Fruit fly (Drosophila melanogaster) whole organism, embryonic: ENCODE measurements around the gene CG5863.

Experiments used
- CG10979 ChIP-seq: fragments of 200-800 bp; sonication (Bioruptor generic); optimal IDR thresholded peaks from 2 replicates; lab custom pipeline; 2018; ENCODE audit warnings: missing biosample characterization, mild to moderate bottlenecking, missing genetic modification characterization, moderate library complexity
- CG12104 ChIP-seq: fragments of 200-800 bp; sonication (Bioruptor generic); optimal IDR thresholded peaks from 3 replicates; lab custom pipeline; 2016; ENCODE audit warnings: missing biosample characterization, missing genetic modification characterization
- CG4282 ChIP-seq: fragments of 200-800 bp; sonication (Bioruptor generic); optimal IDR thresholded peaks from 2 replicates; lab custom pipeline; 2016; ENCODE audit warnings: missing biosample characterization, missing genetic modification characterization
- Kr ChIP-seq: fragments of 200-800 bp; sonication (Bioruptor generic); optimal IDR thresholded peaks from 2 replicates; lab custom pipeline; 2017; ENCODE audit warnings: missing biosample characterization, mild to moderate bottlenecking, missing genetic modification characterization
- Side ChIP-seq: fragments of 200-800 bp; sonication (Bioruptor generic); optimal IDR thresholded peaks from 2 replicates; lab custom pipeline; 2016; ENCODE audit warnings: missing biosample characterization, missing genetic modification characterization
- gcm ChIP-seq: fragments of 200-800 bp; sonication (Bioruptor generic); optimal IDR thresholded peaks from 2 replicates; lab custom pipeline; 2019; ENCODE audit warnings: missing biosample characterization, mild to moderate bottlenecking, missing genetic modification characterization, moderate library complexity
- gsb-n ChIP-seq: fragments of 200-800 bp; sonication (Bioruptor generic); optimal IDR thresholded peaks from 3 replicates; lab custom pipeline; 2018; ENCODE audit warnings: missing biosample characterization, mild to moderate bottlenecking, missing genetic modification characterization
- inv ChIP-seq: fragments of 200-800 bp; sonication (Bioruptor generic); IDR thresholded peaks from 2 replicates; pipeline ENCODE4 v1.3.6; 2022; ENCODE audit warnings: missing biosample characterization, missing genetic modification characterization; ENCODE audit not compliant: partially characterized antibody
- jumu ChIP-seq: fragments of 200-800 bp; sonication (Bioruptor generic); optimal IDR thresholded peaks from 3 replicates; lab custom pipeline; 2016; ENCODE audit warnings: missing biosample characterization, missing genetic modification characterization
- wdn ChIP-seq: fragments of 200-800 bp; sonication (Bioruptor generic); IDR thresholded peaks from 2 replicates; pipeline ENCODE4 v1.3.6; 2022; ENCODE audit warnings: missing biosample characterization, missing genetic modification characterization
- zen2 ChIP-seq: fragments of 200-800 bp; sonication (Bioruptor generic); IDR thresholded peaks from 3 replicates; pipeline ENCODE4 v1.3.6; 2022; ENCODE audit warnings: missing biosample characterization, missing genetic modification characterization; ENCODE audit not compliant: partially characterized antibody

- no peak for TF ChIP-seq jumu (GFP tag; lab: Kevin White, UChicago)
- TF ChIP-seq Kr, result no peak
- TF ChIP-seq inv (GFP tag; lab: Robert Waterston, UW), result no peak
- TF ChIP-seq gcm (GFP tag; lab: Kevin White, UChicago), result no peak
- no peak for TF ChIP-seq zen2 (GFP tag; lab: Robert Waterston, UW)
- TF ChIP-seq wdn (GFP tag; lab: Robert Waterston, UW), result no peak
- no peak for TF ChIP-seq Side (GFP tag; lab: Kevin White, UChicago)
- no peak for TF ChIP-seq gsb-n (tag; lab: Kevin White, UChicago)
- no peak for TF ChIP-seq CG12104 (GFP tag; lab: Kevin White, UChicago)
- no peak for TF ChIP-seq CG10979 (tag; lab: Kevin White, UChicago)
- no peak for TF ChIP-seq CG4282 (GFP tag; lab: Kevin White, UChicago)
Measured at dm6 chr3R:17377503-17377902, 33.4 kb upstream of the CG5863 start.
